Worm (Caenorhabditis elegans) whole organism, L3 larva: ENCODE data around the gene hnd-1.

ENCODE experiments used
- R02D3.7 ChIP-seq: fragments of 150-350 bp; optimal IDR thresholded peaks from 2 replicates; lab custom pipeline; 2014; ENCODE audit warnings: missing biosample characterization, missing genetic modification characterization
- ZK546.5 ChIP-seq: sonication (generic microtip); optimal IDR thresholded peaks from 2 replicates; lab custom pipeline; 2017; ENCODE audit warnings: missing biosample characterization, missing genetic modification characterization
- aly-2 ChIP-seq: fragments of 150-350 bp; optimal IDR thresholded peaks from 2 replicates; lab custom pipeline; 2014; ENCODE audit warnings: missing biosample characterization, missing genetic modification characterization
- ama-1 ChIP-seq: fragments of 150-350 bp; optimal IDR thresholded peaks from 2 replicates; lab custom pipeline; 2018
- ceh-16 ChIP-seq: sonication (generic microtip); optimal IDR thresholded peaks from 2 replicates; lab custom pipeline; 2017; ENCODE audit warnings: missing biosample characterization, missing genetic modification characterization
- ceh-28 ChIP-seq: fragments of 150-350 bp; optimal IDR thresholded peaks from 2 replicates; lab custom pipeline; 2014; ENCODE audit warnings: missing biosample characterization, missing genetic modification reagents, missing genetic modification characterization
- ceh-9 ChIP-seq: sonication (generic microtip); optimal IDR thresholded peaks from 2 replicates; lab custom pipeline; 2018; ENCODE audit warnings: missing biosample characterization, missing genetic modification characterization
- daf-12 ChIP-seq: fragments of 150-350 bp; optimal IDR thresholded peaks from 2 replicates; lab custom pipeline; 2014; ENCODE audit warnings: missing biosample characterization, missing genetic modification reagents, missing genetic modification characterization
- egl-27 ChIP-seq: sonication (generic microtip); optimal IDR thresholded peaks from 4 replicates; lab custom pipeline; 2017; ENCODE audit warnings: missing biosample characterization, missing genetic modification reagents, missing genetic modification characterization
- egl-5 ChIP-seq: fragments of 150-350 bp; optimal IDR thresholded peaks from 2 replicates; lab custom pipeline; 2017; ENCODE audit warnings: missing biosample characterization, missing genetic modification reagents, missing genetic modification characterization, inconsistent platforms
- elt-1 ChIP-seq: fragments of 150-350 bp; optimal IDR thresholded peaks from 2 replicates; lab custom pipeline; 2014; ENCODE audit warnings: missing biosample characterization, missing genetic modification characterization
- elt-2 ChIP-seq: sonication (generic microtip); optimal IDR thresholded peaks from 2 replicates; lab custom pipeline; 2016; ENCODE audit warnings: missing genetic modification reagents, mild to moderate bottlenecking, missing genetic modification characterization, missing compliant biosample characterization
- elt-3 ChIP-seq, 3 experiments: fragments of 150-350 bp in 1 of 3; sonication (generic microtip) in 2 of 3; optimal IDR thresholded peaks; 2 replicates in 2 of 3; 4 replicates in 1 of 3; lab custom pipeline; 2014 to 2017; ENCODE audit warnings: missing biosample characterization in 3 of 3, missing genetic modification characterization in 3 of 3
- eor-1 ChIP-seq, 2 experiments: fragments of 150-350 bp; optimal IDR thresholded peaks; 2 replicates each; lab custom pipeline; 2014 to 2018; ENCODE audit warnings: missing biosample characterization in 2 of 2, missing genetic modification characterization in 2 of 2
- fkh-10 ChIP-seq: sonication (generic microtip); optimal IDR thresholded peaks from 2 replicates; lab custom pipeline; 2017; ENCODE audit warnings: missing biosample characterization, missing genetic modification reagents, missing genetic modification characterization
- fkh-2 ChIP-seq: fragments of 150-350 bp; optimal IDR thresholded peaks from 2 replicates; lab custom pipeline; 2014; ENCODE audit warnings: missing biosample characterization, missing genetic modification reagents, missing genetic modification characterization
- fos-1 ChIP-seq: fragments of 150-350 bp; optimal IDR thresholded peaks from 2 replicates; lab custom pipeline; 2014; ENCODE audit warnings: missing biosample characterization, missing genetic modification characterization
- hmg-11 ChIP-seq: sonication (generic microtip); optimal IDR thresholded peaks from 2 replicates; lab custom pipeline; 2016; ENCODE audit warnings: missing genetic modification characterization, missing compliant biosample characterization
- jun-1 ChIP-seq: fragments of 150-350 bp; optimal IDR thresholded peaks from 2 replicates; lab custom pipeline; 2014; ENCODE audit warnings: missing biosample characterization, missing genetic modification reagents, missing genetic modification characterization
- lin-15B ChIP-seq: fragments of 150-350 bp; optimal IDR thresholded peaks from 2 replicates; lab custom pipeline; 2014; ENCODE audit warnings: missing biosample characterization, missing genetic modification characterization
- lsy-12 ChIP-seq: sonication (generic microtip); optimal IDR thresholded peaks from 2 replicates; lab custom pipeline; 2016; ENCODE audit warnings: mild to moderate bottlenecking, missing genetic modification characterization, missing compliant biosample characterization
- mdl-1 ChIP-seq: fragments of 150-350 bp; optimal IDR thresholded peaks from 2 replicates; lab custom pipeline; 2014; ENCODE audit warnings: missing biosample characterization, missing genetic modification characterization
- mml-1 ChIP-seq: fragments of 150-350 bp; sonication (generic microtip); optimal IDR thresholded peaks from 3 replicates; lab custom pipeline; 2014; ENCODE audit warnings: missing biosample characterization, missing genetic modification characterization
- nfya-1 ChIP-seq: sonication (generic microtip); optimal IDR thresholded peaks from 2 replicates; lab custom pipeline; 2017; ENCODE audit warnings: missing genetic modification characterization, mild to moderate bottlenecking, missing compliant biosample characterization, antibody characterized with exemption, moderate library complexity; ENCODE audit not compliant: insufficient read depth
- nhr-11 ChIP-seq: fragments of 150-350 bp; optimal IDR thresholded peaks from 2 replicates; lab custom pipeline; 2014; ENCODE audit warnings: missing biosample characterization, missing genetic modification characterization
- nhr-12 ChIP-seq: fragments of 150-350 bp; optimal IDR thresholded peaks from 2 replicates; lab custom pipeline; 2014; ENCODE audit warnings: missing biosample characterization, missing genetic modification characterization
- nhr-237 ChIP-seq: fragments of 150-350 bp; optimal IDR thresholded peaks from 2 replicates; lab custom pipeline; 2014; ENCODE audit warnings: missing biosample characterization, missing genetic modification characterization
- nhr-25 ChIP-seq: sonication (generic microtip); optimal IDR thresholded peaks from 2 replicates; lab custom pipeline; 2017; ENCODE audit warnings: missing biosample characterization, missing genetic modification characterization
- nhr-43 ChIP-seq: sonication (generic microtip); optimal IDR thresholded peaks from 2 replicates; lab custom pipeline; 2016; ENCODE audit warnings: mild to moderate bottlenecking, missing genetic modification characterization, missing compliant biosample characterization; ENCODE audit not compliant: poor library complexity, severe bottlenecking
- nhr-76 ChIP-seq: fragments of 150-350 bp; sonication (generic microtip); optimal IDR thresholded peaks from 5 replicates; lab custom pipeline; 2014; ENCODE audit warnings: missing biosample characterization, missing genetic modification characterization
- pha-4 ChIP-seq: fragments of 150-350 bp; optimal IDR thresholded peaks from 2 replicates; lab custom pipeline; 2014; ENCODE audit warnings: missing biosample characterization, missing genetic modification reagents, missing genetic modification characterization
- pqm-1 ChIP-seq: fragments of 150-350 bp; optimal IDR thresholded peaks from 2 replicates; lab custom pipeline; 2017; ENCODE audit warnings: missing biosample characterization, missing genetic modification characterization, inconsistent platforms
- sea-2 ChIP-seq: fragments of 150-350 bp; sonication (generic microtip); optimal IDR thresholded peaks from 4 replicates; lab custom pipeline; 2014; ENCODE audit warnings: missing biosample characterization, missing genetic modification reagents, missing genetic modification characterization
- skn-1 ChIP-seq: fragments of 150-350 bp; optimal IDR thresholded peaks from 2 replicates; lab custom pipeline; 2014; ENCODE audit warnings: missing biosample characterization, missing genetic modification characterization
- snpc-4 ChIP-seq: fragments of 150-350 bp; optimal IDR thresholded peaks from 2 replicates; lab custom pipeline; 2014; ENCODE audit warnings: missing biosample characterization, missing genetic modification characterization
- tbx-2 ChIP-seq: sonication (generic microtip); optimal IDR thresholded peaks from 2 replicates; lab custom pipeline; 2016; ENCODE audit warnings: mild to moderate bottlenecking, missing genetic modification characterization, missing compliant biosample characterization
- unc-39 ChIP-seq: sonication (generic microtip); optimal IDR thresholded peaks from 4 replicates; lab custom pipeline; 2017; ENCODE audit warnings: missing biosample characterization, missing genetic modification characterization
- zag-1 ChIP-seq: fragments of 150-350 bp; optimal IDR thresholded peaks from 2 replicates; lab custom pipeline; 2014; ENCODE audit warnings: missing biosample characterization, missing genetic modification characterization
- ztf-11 ChIP-seq: fragments of 150-350 bp; optimal IDR thresholded peaks from 2 replicates; lab custom pipeline; 2014; ENCODE audit warnings: missing biosample characterization, missing genetic modification characterization
- ztf-4 ChIP-seq: fragments of 150-350 bp; optimal IDR thresholded peaks from 2 replicates; lab custom pipeline; 2014; ENCODE audit warnings: missing biosample characterization, missing genetic modification characterization

hnd-1 gene

ce11 chrX:11656519-11657006, 27.8 kb upstream of the hnd-1 start, which contains the start of gene T04F8.2 (continued):
- TF ChIP-seq unc-39 (tag; lab: Kevin White, UChicago), result no peak
- TF ChIP-seq ZK546.5 (tag; lab: Kevin White, UChicago), result no peak
- TF ChIP-seq sea-2, result no peak
- peak; percentile 64 for TF ChIP-seq egl-5
- no peak for TF ChIP-seq ceh-16 (tag; lab: Kevin White, UChicago)
- peak; percentile 63 for TF ChIP-seq nhr-25 (tag; lab: Kevin White, UChicago)
- no peak for TF ChIP-seq ceh-9 (tag; lab: Kevin White, UChicago)
- no peak for TF ChIP-seq R02D3.7 (tag; lab: Kevin White, UChicago)
- TF ChIP-seq tbx-2 (tag; lab: Kevin White, UChicago), result no peak
- TF ChIP-seq jun-1, result peak; percentile 28
- peak; percentile 68 for TF ChIP-seq nfya-1 (tag; lab: Kevin White, UChicago)
- no peak for TF ChIP-seq fos-1
- TF ChIP-seq elt-1, result no peak
- no peak for TF ChIP-seq mml-1 (tag; lab: Kevin White, UChicago)
- TF ChIP-seq nhr-43 (tag; lab: Kevin White, UChicago), result peak; percentile 21
- no peak for TF ChIP-seq egl-27 (tag; lab: Kevin White, UChicago)
- no peak for TF ChIP-seq elt-3 (tag; optimal IDR thresholded peaks at IDR 0.05; lab: Kevin White, UChicago)
- TF ChIP-seq nhr-12 (tag; lab: Kevin White, UChicago), result no peak
- TF ChIP-seq daf-12 (tag; lab: Kevin White, UChicago), result no peak
- peak; percentile 86 for TF ChIP-seq pha-4
- TF ChIP-seq ama-1 (lab: Kevin White, UChicago), result no peak

- TF ChIP-seq nhr-237 (tag; lab: Kevin White, UChicago) (no peak), lsy-12 (tag; lab: Kevin White, UChicago) (no peak), fos-1 (no peak), eor-1 (tag; optimal IDR thresholded peaks at IDR 0.05; lab: Kevin White, UChicago) (no peak), mml-1 (tag; lab: Kevin White, UChicago) (no peak), elt-2 (tag; lab: Kevin White, UChicago) (no peak), jun-1 (no peak), ceh-9 (tag; lab: Kevin White, UChicago) (no peak), nfya-1 (tag; lab: Kevin White, UChicago) (no peak), nhr-11 (tag; lab: Kevin White, UChicago) (no peak)
- TF ChIP-seq, all 47 proteins: peak for 0
Measured at ce11 chrX:11658331-11658730, 26.0 kb upstream of the hnd-1 start, which contains the start of gene T04F8.3. TSS of gene T04F8.3 (plus strand) at chrX:11658631.

- TF ChIP-seq skn-1 (no peak), eor-1 (tag; optimal IDR thresholded peaks at IDR 0.05; lab: Kevin White, UChicago) (no peak), pqm-1 (tag; lab: Kevin White, UChicago) (peak; percentile 98), elt-3 (tag; optimal IDR thresholded peaks at IDR 0.05; lab: Kevin White, UChicago) (peak in 1 of 3 experiments; percentile 38), elt-2 (tag; lab: Kevin White, UChicago) (peak; percentile 99), pha-4 (peak; percentile 66), mdl-1 (tag; lab: Kevin White, UChicago) (peak; percentile 69), fkh-10 (GFP tag; lab: Kevin White, UChicago) (no peak), jun-1 (peak; percentile 68)
Measured at ce11 chrX:11661625-11662024, 22.7 kb upstream of the hnd-1 start, which contains the start of gene sfxn-1.5. TSS of gene sfxn-1.5 (minus strand) at chrX:11661660.

ce11 chrX:11662069-11662468, 22.3 kb upstream of the hnd-1 start:
- TF ChIP-seq lin-15B (tag; lab: Kevin White, UChicago) (no peak), pha-4 (peak; percentile 45)
- TF ChIP-seq, all 47 proteins: peak for 1

- TF ChIP-seq ceh-9 (tag; lab: Kevin White, UChicago), result no peak
- no peak for TF ChIP-seq fkh-2
- no peak for TF ChIP-seq snpc-4 (tag; lab: Kevin White, UChicago)
- no peak for TF ChIP-seq eor-1 (tag; optimal IDR thresholded peaks at IDR 0.05; lab: Kevin White, UChicago)
- TF ChIP-seq nfya-1 (tag; lab: Kevin White, UChicago), result no peak
- no peak for TF ChIP-seq ztf-4 (tag; lab: Kevin White, UChicago)
- no peak for TF ChIP-seq aly-2 (tag; lab: Kevin White, UChicago)
- no peak for TF ChIP-seq mml-1 (tag; lab: Kevin White, UChicago)
- TF ChIP-seq lsy-12 (tag; lab: Kevin White, UChicago), result no peak
- peak; percentile 4 for TF ChIP-seq pha-4
- peak; percentile 7 for TF ChIP-seq ceh-28 (tag; lab: Kevin White, UChicago)
- TF ChIP-seq ceh-16 (tag; lab: Kevin White, UChicago), result no peak
- peak; percentile 16 for TF ChIP-seq hmg-11 (tag; lab: Kevin White, UChicago)
- TF ChIP-seq nhr-43 (tag; lab: Kevin White, UChicago), result no peak
- TF ChIP-seq elt-1, result no peak
- no peak for TF ChIP-seq ztf-11 (tag; lab: Kevin White, UChicago)
- no peak for TF ChIP-seq nhr-237 (tag; lab: Kevin White, UChicago)
- TF ChIP-seq nhr-76, result no peak
- TF ChIP-seq fkh-10 (GFP tag; lab: Kevin White, UChicago), result no peak
- no peak for TF ChIP-seq unc-39 (tag; lab: Kevin White, UChicago)
- no peak for TF ChIP-seq egl-27 (tag; lab: Kevin White, UChicago)
- TF ChIP-seq zag-1 (tag; lab: Kevin White, UChicago), result no peak
Measured at ce11 chrX:11662557-11662956, 21.8 kb upstream of the hnd-1 start.
